Fruit fly (Drosophila melanogaster): ENCODE measurements around the gene CG17477.
A peak's percentile ranks its signal among the peaks of the same experiment; 100 is the strongest.

CG17477 gene

DNA sequence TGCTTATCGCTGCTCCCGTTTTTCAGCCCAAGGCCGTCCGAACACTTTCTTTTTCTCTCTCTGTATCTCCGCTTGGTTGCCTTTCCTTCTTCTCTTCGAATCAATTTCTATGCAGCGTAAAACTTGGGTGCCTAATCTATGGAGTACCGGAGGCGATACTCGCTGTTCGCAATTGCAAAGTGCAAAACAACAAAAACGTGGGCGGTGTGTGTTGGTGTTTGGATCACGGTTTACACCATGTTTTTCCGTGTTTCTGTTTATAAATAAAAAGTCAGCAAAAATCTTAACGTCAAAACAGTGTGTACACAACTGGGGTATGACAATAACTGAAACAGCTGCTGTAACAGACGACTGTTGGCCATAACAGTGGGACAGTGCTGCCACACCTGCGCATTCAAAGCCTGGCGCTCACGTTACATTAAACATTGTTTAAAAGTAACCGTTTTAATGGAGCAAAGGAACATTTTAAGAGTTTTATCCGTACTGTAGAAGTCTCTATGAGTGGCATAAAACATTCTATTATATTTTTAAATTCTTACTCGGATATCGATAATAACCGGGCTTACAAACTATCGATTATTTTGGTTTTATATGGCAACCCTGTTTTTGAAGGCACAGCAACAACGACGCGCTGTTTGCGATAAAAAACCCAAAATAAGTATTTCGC, 22.5 kb upstream of the CG17477 start, which contains the start of the genes m-cup and Det:
TSS of gene m-cup (minus strand) at position 333 of the 667 bp plus-strand sequence.
TSS of gene Det (plus strand) at position 588 of the 667 bp plus-strand sequence.
- TF ChIP-seq CG7839 (tag; optimal IDR thresholded peaks at IDR 0.05) (no peak), MTF-1 (GFP tag; optimal IDR thresholded peaks at IDR 0.05; ENCODE audit: borderline replicate concordance) (no peak), prd (optimal IDR thresholded peaks at IDR 0.05) (no peak), prd (GFP tag; IDR thresholded peaks at IDR 0.05) (no peak), CG32772 (GFP tag; IDR thresholded peaks at IDR 0.05) (no peak), br (optimal IDR thresholded peaks at IDR 0.05) (no peak), tup (GFP tag; optimal IDR thresholded peaks at IDR 0.05) (no peak), bcd (GFP tag; optimal IDR thresholded peaks at IDR 0.05) (no peak), Sox102F (GFP tag; optimal IDR thresholded peaks at IDR 0.05) (no peak), gfzf (GFP tag; optimal IDR thresholded peaks at IDR 0.05) (peak; percentile 18), CG7372 (GFP tag; IDR thresholded peaks at IDR 0.05) (no peak), fd96Cb (tag; optimal IDR thresholded peaks at IDR 0.05) (no peak), B-H2 (GFP tag; optimal IDR thresholded peaks at IDR 0.05) (no peak), crol (GFP tag; IDR thresholded peaks at IDR 0.05) (no peak), CG18476 (GFP tag; optimal IDR thresholded peaks at IDR 0.05) (no peak), Side (GFP tag; optimal IDR thresholded peaks at IDR 0.05) (no peak), fd3F (GFP tag; optimal IDR thresholded peaks at IDR 0.05) (no peak), Bgb (GFP tag; IDR thresholded peaks at IDR 0.05; ENCODE audit: partially characterized antibody) (peak; percentile 64), mld (GFP tag; IDR thresholded peaks at IDR 0.05; ENCODE audit: partially characterized antibody) (no peak), lilli (GFP tag; optimal IDR thresholded peaks at IDR 0.05) (peak; percentile 36), CG18262 (tag; optimal IDR thresholded peaks at IDR 0.05) (peak; percentile 3), zf30C (GFP tag; optimal IDR thresholded peaks at IDR 0.05) (peak; percentile 44), zen2 (GFP tag; IDR thresholded peaks at IDR 0.05; ENCODE audit: partially characterized antibody) (peak; percentile 26; the same call in 1 of the 3 replicates), CG7987 (GFP tag; optimal IDR thresholded peaks at IDR 0.05) (peak; percentile 15), Awh (GFP tag; IDR thresholded peaks at IDR 0.05) (no peak), YL-1 (GFP tag; optimal IDR thresholded peaks at IDR 0.05) (peak; percentile 81), trem (tag; optimal IDR thresholded peaks at IDR 0.05) (peak; percentile 71), CG14050 (GFP tag; IDR thresholded peaks at IDR 0.05) (no peak), CG11093 (GFP tag; IDR thresholded peaks at IDR 0.05) (no peak), MBD-R2 (GFP tag; IDR thresholded peaks at IDR 0.05) (peak; percentile 68), Dll (GFP tag; IDR thresholded peaks at IDR 0.05; ENCODE audit: partially characterized antibody) (peak; percentile 88), CG12769 (tag; optimal IDR thresholded peaks at IDR 0.05) (no peak), caup (GFP tag; optimal IDR thresholded peaks at IDR 0.05; ENCODE audit: severe bottlenecking) (no peak), Hey (tag; optimal IDR thresholded peaks at IDR 0.05) (no peak), maf-S (GFP tag; optimal IDR thresholded peaks at IDR 0.05) (no peak), CG2875 (GFP tag; optimal IDR thresholded peaks at IDR 0.05) (no peak), gcm (GFP tag; optimal IDR thresholded peaks at IDR 0.05) (no peak), Mad (GFP tag; optimal IDR thresholded peaks at IDR 0.05) (no peak), sug (tag; optimal IDR thresholded peaks at IDR 0.05) (peak; percentile 20), CG8765 (GFP tag; IDR thresholded peaks at IDR 0.05) (no peak), fd102C (GFP tag; optimal IDR thresholded peaks at IDR 0.05) (no peak), pan (optimal IDR thresholded peaks at IDR 0.05) (no peak), pan (GFP tag; optimal IDR thresholded peaks at IDR 0.05 in 1 of 2, IDR thresholded peaks at IDR 0.05 in 1 of 2) (peak in 1 of 2 experiments; percentile 33), luna (GFP tag; optimal IDR thresholded peaks at IDR 0.05) (no peak), Oli (tag; optimal IDR thresholded peaks at IDR 0.05) (no peak), CG32532 (GFP tag; IDR thresholded peaks at IDR 0.05) (0 out of 2 replicates have a peak, but pooled peaks have one; percentile 7), croc (GFP tag; conservative IDR thresholded peaks at IDR 0.05) (no peak), CG34376 (GFP tag; optimal IDR thresholded peaks at IDR 0.05) (no peak), Oaz (GFP tag; IDR thresholded peaks at IDR 0.05) (no peak), CG2202 (tag; optimal IDR thresholded peaks at IDR 0.05) (no peak)

All from whole organism, embryonic.